Fruit fly (Drosophila melanogaster): Measurements from ENCODE around the gene CG2962.

DNA sequence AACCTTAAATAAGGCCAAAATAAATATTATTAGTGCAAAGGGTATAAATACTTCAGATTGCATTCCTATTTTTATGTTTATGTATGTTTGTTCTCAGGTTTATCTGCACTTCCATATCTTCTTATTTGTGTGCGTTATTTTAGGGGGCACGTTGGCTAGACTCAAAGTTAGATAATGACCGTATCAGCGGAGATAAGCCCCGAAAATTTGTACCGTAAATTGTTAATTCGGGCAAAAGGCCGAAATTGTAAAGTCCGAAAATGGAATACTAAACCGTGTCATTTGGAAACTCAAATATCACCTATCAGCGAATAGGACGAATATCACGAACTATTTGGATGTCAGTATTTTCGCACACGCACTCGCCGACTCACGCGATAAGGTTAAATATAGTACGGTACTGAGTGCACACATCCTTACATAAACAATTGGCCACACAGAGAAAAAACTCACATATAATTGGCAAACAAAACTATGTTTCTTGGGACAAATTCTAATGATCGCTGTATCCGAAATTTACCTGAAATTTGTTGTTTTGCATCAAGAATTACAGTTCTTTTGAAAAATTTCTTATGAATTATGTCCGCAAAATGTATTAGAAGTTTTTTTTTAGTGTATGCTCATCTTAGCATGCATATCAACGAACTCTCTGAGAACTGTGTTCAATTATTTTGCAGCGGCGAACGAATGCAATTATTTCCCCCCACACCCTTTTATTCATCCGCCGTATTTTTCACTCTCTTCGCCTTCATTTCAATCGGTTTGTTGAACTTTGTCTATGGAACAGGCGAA lies 46.9 kb upstream of the CG2962 start, which contains the start of gene Hk:
- TF ChIP-seq CG8478 (optimal IDR thresholded peaks at IDR 0.05) = no peak
- TF ChIP-seq CTCF (optimal IDR thresholded peaks at IDR 0.05) = no peak

Measured in S2 (cell line).